Fruit fly (Drosophila melanogaster) whole organism, embryonic: Measurements from ENCODE around the gene Eip63E.
A peak's percentile ranks its signal among the peaks of the same experiment; 100 is the strongest.

ENCODE experiments used
- CG11723 ChIP-seq: fragments of 200-800 bp; sonication (Bioruptor generic); optimal IDR thresholded peaks from 2 replicates; lab custom pipeline; 2017; ENCODE audit warnings: missing biosample characterization, mild to moderate bottlenecking, missing genetic modification characterization
- CG12236 ChIP-seq: fragments of 200-800 bp; sonication (Bioruptor generic); optimal IDR thresholded peaks from 2 replicates; lab custom pipeline; 2016; ENCODE audit warnings: missing biosample characterization, missing genetic modification characterization
- CG15011 ChIP-seq: fragments of 200-800 bp; sonication (Bioruptor generic); optimal IDR thresholded peaks from 3 replicates; lab custom pipeline; 2018; ENCODE audit warnings: missing biosample characterization, mild to moderate bottlenecking, missing genetic modification characterization
- CG15601 ChIP-seq: fragments of 200-800 bp; sonication (Bioruptor generic); optimal IDR thresholded peaks from 3 replicates; lab custom pipeline; 2019; ENCODE audit warnings: missing biosample characterization, mild to moderate bottlenecking, missing genetic modification characterization, moderate library complexity
- CG1832 ChIP-seq: fragments of 200-800 bp; sonication (Bioruptor generic); optimal IDR thresholded peaks from 2 replicates; lab custom pipeline; 2017; ENCODE audit warnings: missing biosample characterization, mild to moderate bottlenecking, missing genetic modification characterization, inconsistent platforms
- CG2199 ChIP-seq: fragments of 200-800 bp; sonication (Bioruptor generic); IDR thresholded peaks from 3 replicates; pipeline ENCODE4 v1.3.6; 2022; ENCODE audit warnings: missing biosample characterization, missing genetic modification characterization
- CG30403 ChIP-seq: fragments of 200-800 bp; sonication (Bioruptor generic); optimal IDR thresholded peaks from 3 replicates; lab custom pipeline; 2016; ENCODE audit warnings: missing biosample characterization, missing genetic modification characterization
- CG4328 ChIP-seq: fragments of 200-800 bp; sonication (Bioruptor generic); optimal IDR thresholded peaks from 3 replicates; lab custom pipeline; 2017; ENCODE audit warnings: missing biosample characterization, missing genetic modification reagents, missing genetic modification characterization
- CG6254 ChIP-seq: fragments of 200-800 bp; sonication (Bioruptor generic); optimal IDR thresholded peaks from 3 replicates; lab custom pipeline; 2017; ENCODE audit warnings: mild to moderate bottlenecking, missing biosample characterization, missing genetic modification reagents, missing genetic modification characterization
- CG7271 ChIP-seq: fragments of 200-800 bp; sonication (Bioruptor generic); optimal IDR thresholded peaks from 2 replicates; lab custom pipeline; 2018; ENCODE audit warnings: missing biosample characterization, mild to moderate bottlenecking, missing genetic modification characterization, moderate library complexity
- CG7372 ChIP-seq: fragments of 200-800 bp; sonication (Bioruptor generic); IDR thresholded peaks from 2 replicates; pipeline ENCODE4 v1.3.6; 2022; ENCODE audit warnings: missing biosample characterization, missing genetic modification characterization
- CG8281 ChIP-seq: fragments of 200-800 bp; sonication (Bioruptor generic); optimal IDR thresholded peaks from 2 replicates; lab custom pipeline; 2018; ENCODE audit warnings: missing biosample characterization, mild to moderate bottlenecking, missing genetic modification characterization, moderate library complexity
- CG8478 ChIP-seq: fragments of >200 bp; optimal IDR thresholded peaks from 2 replicates; lab custom pipeline; 2018
- CG9215 ChIP-seq: fragments of 200-800 bp; sonication (Bioruptor generic); IDR thresholded peaks from 2 replicates; pipeline ENCODE4 v1.3.6; 2022; ENCODE audit warnings: missing biosample characterization, missing genetic modification characterization
- CG9932 ChIP-seq: fragments of 200-800 bp; sonication (Bioruptor generic); IDR thresholded peaks from 2 replicates; pipeline ENCODE4 v1.3.6; 2022; ENCODE audit warnings: missing biosample characterization, missing genetic modification characterization
- Deaf1 ChIP-seq: fragments of 200-800 bp; optimal IDR thresholded peaks from 3 replicates; lab custom pipeline; 2019; ENCODE audit warnings: missing biosample characterization, mild to moderate bottlenecking, missing genetic modification characterization, moderate library complexity
- Dek ChIP-seq: fragments of 200-800 bp; sonication (Bioruptor generic); optimal IDR thresholded peaks from 3 replicates; lab custom pipeline; 2019; ENCODE audit warnings: missing biosample characterization, mild to moderate bottlenecking, missing genetic modification characterization, moderate library complexity
- Dref ChIP-seq: fragments of 200-800 bp; sonication (Bioruptor generic); IDR thresholded peaks from 2 replicates; pipeline ENCODE4 v1.3.6; 2022; ENCODE audit warnings: missing biosample characterization, missing genetic modification characterization
- Ets65A ChIP-seq: fragments of 200-800 bp; sonication (Bioruptor generic); peaks from one replicate; lab custom pipeline; 2016; ENCODE audit warnings: missing biosample characterization, missing genetic modification characterization
- HLH54F ChIP-seq: fragments of 200-800 bp; sonication (Bioruptor generic); optimal IDR thresholded peaks from 3 replicates; lab custom pipeline; 2016; ENCODE audit warnings: missing biosample characterization, missing genetic modification characterization
- Hr78 ChIP-seq, 2 experiments: fragments of 200-800 bp in 1 of 2; fragments of >200 bp in 1 of 2; sonication (Bioruptor generic) in 1 of 2; optimal IDR thresholded peaks; 2 replicates each; lab custom pipeline; 2017 to 2019; ENCODE audit warnings: missing biosample characterization in 2 of 2, missing genetic modification characterization in 2 of 2, mild to moderate bottlenecking in 1 of 2, moderate library complexity in 1 of 2
- MBD-R2 ChIP-seq: fragments of 200-800 bp; sonication (Bioruptor generic); IDR thresholded peaks from 2 replicates; pipeline ENCODE4 v1.3.6; 2022; ENCODE audit warnings: missing biosample characterization, missing genetic modification characterization
- MESR4 ChIP-seq: fragments of 200-800 bp; sonication (Bioruptor generic); optimal IDR thresholded peaks from 2 replicates; lab custom pipeline; 2018; ENCODE audit warnings: missing biosample characterization, mild to moderate bottlenecking, missing genetic modification characterization, moderate library complexity
- Ptx1 ChIP-seq: fragments of 200-800 bp; sonication (Bioruptor generic); IDR thresholded peaks from 2 replicates; pipeline ENCODE4 v1.3.6; 2022; ENCODE audit warnings: missing biosample characterization, missing genetic modification characterization
- Sry-δ ChIP-seq: fragments of 200-800 bp; sonication (Bioruptor generic); optimal IDR thresholded peaks from 2 replicates; lab custom pipeline; 2016; ENCODE audit warnings: missing biosample characterization, missing genetic modification characterization
- YL-1 ChIP-seq: fragments of 200-800 bp; sonication (Bioruptor generic); optimal IDR thresholded peaks from 3 replicates; lab custom pipeline; 2017; ENCODE audit warnings: missing biosample characterization, mild to moderate bottlenecking, missing genetic modification characterization
- ab ChIP-seq: fragments of 200-800 bp; sonication (Bioruptor generic); optimal IDR thresholded peaks from 2 replicates; lab custom pipeline; 2016; ENCODE audit warnings: missing biosample characterization, missing genetic modification characterization
- aop ChIP-seq: fragments of 200-800 bp; sonication (Bioruptor generic); IDR thresholded peaks from 2 replicates; pipeline ENCODE4 v1.3.6; 2022; ENCODE audit warnings: missing biosample characterization, missing genetic modification characterization
- bowl ChIP-seq: fragments of 200-800 bp; sonication (Bioruptor generic); IDR thresholded peaks from 2 replicates; pipeline ENCODE4 v1.3.6; 2022; ENCODE audit warnings: missing biosample characterization, missing genetic modification characterization
- cg ChIP-seq: fragments of 200-800 bp; sonication (Bioruptor generic); optimal IDR thresholded peaks from 3 replicates; lab custom pipeline; 2019; ENCODE audit warnings: missing biosample characterization, mild to moderate bottlenecking, missing genetic modification characterization, moderate library complexity
- chinmo ChIP-seq: fragments of 200-800 bp; sonication (Bioruptor generic); IDR thresholded peaks from 4 replicates; pipeline ENCODE4 v1.3.6; 2022; ENCODE audit warnings: missing biosample characterization, missing genetic modification characterization; ENCODE audit not compliant: partially characterized antibody
- dimm ChIP-seq: fragments of 200-800 bp; sonication (Bioruptor generic); IDR thresholded peaks from 2 replicates; pipeline ENCODE4 v1.3.6; 2022; ENCODE audit warnings: missing biosample characterization, missing genetic modification characterization
- dmrt99B ChIP-seq: fragments of 200-800 bp; sonication (Bioruptor generic); optimal IDR thresholded peaks from 2 replicates; lab custom pipeline; 2018; ENCODE audit warnings: missing biosample characterization, mild to moderate bottlenecking, missing genetic modification characterization, moderate library complexity
- eyg ChIP-seq: fragments of 200-800 bp; sonication (Bioruptor generic); optimal IDR thresholded peaks from 3 replicates; lab custom pipeline; 2016; ENCODE audit warnings: missing biosample characterization, missing genetic modification characterization
- jigr1 ChIP-seq: fragments of 200-800 bp; sonication (Bioruptor generic); IDR thresholded peaks from 3 replicates; pipeline ENCODE4 v1.3.6; 2022; ENCODE audit warnings: missing biosample characterization, missing genetic modification characterization
- knrl ChIP-seq: fragments of 200-800 bp; sonication (Bioruptor generic); IDR thresholded peaks from 3 replicates; pipeline ENCODE4 v1.3.6; 2022; ENCODE audit warnings: missing biosample characterization, missing genetic modification characterization; ENCODE audit not compliant: partially characterized antibody
- nmo ChIP-seq: fragments of 200-800 bp; sonication (Bioruptor generic); optimal IDR thresholded peaks from 2 replicates; lab custom pipeline; 2018; ENCODE audit warnings: missing biosample characterization, mild to moderate bottlenecking, missing genetic modification characterization, moderate library complexity
- oc ChIP-seq: fragments of 200-800 bp; sonication (Bioruptor generic); optimal IDR thresholded peaks from 2 replicates; lab custom pipeline; 2018; ENCODE audit warnings: missing biosample characterization, mild to moderate bottlenecking, missing genetic modification characterization, moderate library complexity
- sens ChIP-seq: fragments of 200-800 bp; sonication (Bioruptor generic); peaks from one replicate; lab custom pipeline; 2016; ENCODE audit warnings: missing biosample characterization, missing genetic modification characterization
- shn ChIP-seq: fragments of 200-800 bp; sonication (Bioruptor generic); optimal IDR thresholded peaks from 3 replicates; lab custom pipeline; 2016; ENCODE audit warnings: missing biosample characterization, missing genetic modification characterization
- sr ChIP-seq: fragments of 200-800 bp; sonication (Bioruptor generic); IDR thresholded peaks from 3 replicates; pipeline ENCODE4 v1.3.6; 2022; ENCODE audit warnings: missing biosample characterization, missing genetic modification characterization
- tll ChIP-seq, 2 experiments: fragments of 200-800 bp in 1 of 2; fragments of >200 bp in 1 of 2; sonication (Bioruptor generic) in 1 of 2; optimal IDR thresholded peaks; 2 replicates each; lab custom pipeline; 2017 to 2019; ENCODE audit warnings: missing biosample characterization in 2 of 2, missing genetic modification characterization in 2 of 2, mild to moderate bottlenecking in 1 of 2, moderate library complexity in 1 of 2
- unc-4 ChIP-seq: fragments of 200-800 bp; sonication (Bioruptor generic); IDR thresholded peaks from 2 replicates; pipeline ENCODE4 v1.3.6; 2022; ENCODE audit warnings: missing biosample characterization, missing genetic modification characterization; ENCODE audit not compliant: partially characterized antibody
- usp ChIP-seq: fragments of >200 bp; optimal IDR thresholded peaks from 2 replicates; lab custom pipeline; 2017; ENCODE audit warnings: missing biosample characterization, missing genetic modification characterization
- vvl ChIP-seq: fragments of 200-800 bp; sonication (Bioruptor generic); IDR thresholded peaks from 2 replicates; pipeline ENCODE4 v1.3.6; 2022; ENCODE audit warnings: missing biosample characterization, missing genetic modification characterization
- zen ChIP-seq: fragments of 200-800 bp; sonication (Bioruptor generic); optimal IDR thresholded peaks from 3 replicates; lab custom pipeline; 2018; ENCODE audit warnings: missing biosample characterization, mild to moderate bottlenecking, missing genetic modification characterization, moderate library complexity

The Eip63E gene

dm6 chr3L:3552313-3552868, 36.8 kb downstream of the Eip63E start (continued):
- TF ChIP-seq Dek (tag; lab: Kevin White, UChicago), result no peak
- TF ChIP-seq CG15601 (tag; lab: Kevin White, UChicago), result no peak
- peak; percentile 0 for TF ChIP-seq sens (GFP tag; lab: Kevin White, UChicago)
- TF ChIP-seq tll (GFP tag; optimal IDR thresholded peaks at IDR 0.05; lab: Kevin White, UChicago), result no peak
- TF ChIP-seq CG7271, result no peak
- TF ChIP-seq MESR4 (GFP tag; lab: Kevin White, UChicago), result no peak
- no peak for TF ChIP-seq CG4328 (GFP tag; lab: Kevin White, UChicago)
- TF ChIP-seq Deaf1 (tag; lab: Kevin White, UChicago), result no peak
- no peak for TF ChIP-seq Sry-δ
- 0 out of 3 replicates have a peak, but pooled peaks have one; percentile 19 for TF ChIP-seq CG2199 (GFP tag; lab: Robert Waterston, UW)
- no peak for TF ChIP-seq dimm
- no peak for TF ChIP-seq jigr1 (GFP tag; lab: Robert Waterston, UW)
- TF ChIP-seq dmrt99B, result peak; percentile 25
- no peak for TF ChIP-seq Dref (GFP tag; lab: Robert Waterston, UW)
- TF ChIP-seq bowl, result no peak
- TF ChIP-seq CG8478 (lab: Kevin White, UChicago), result no peak
- no peak for TF ChIP-seq sr (GFP tag; lab: Robert Waterston, UW)
- no peak for TF ChIP-seq MBD-R2 (GFP tag; lab: Robert Waterston, UW)
- TF ChIP-seq chinmo (GFP tag; lab: Robert Waterston, UW), result no peak
- TF ChIP-seq Ets65A (GFP tag; lab: Kevin White, UChicago), result peak; percentile 26
- no peak for TF ChIP-seq CG11723
- TF ChIP-seq CG1832 (GFP tag; lab: Kevin White, UChicago), result no peak
- TF ChIP-seq aop (GFP tag; lab: Robert Waterston, UW), result no peak
- TF ChIP-seq nmo (GFP tag; lab: Kevin White, UChicago), result no peak
- TF ChIP-seq unc-4 (GFP tag; lab: Robert Waterston, UW), result no peak
- TF ChIP-seq vvl, result peak; percentile 52; the same call in 1 of the 2 replicates
- no peak for TF ChIP-seq cg (GFP tag; lab: Kevin White, UChicago)
- TF ChIP-seq CG6254, result peak; percentile 86
- no peak for TF ChIP-seq knrl (GFP tag; lab: Robert Waterston, UW)
- no peak for TF ChIP-seq ab (GFP tag; lab: Kevin White, UChicago)
- no peak for TF ChIP-seq CG8281 (tag; lab: Kevin White, UChicago)
- no peak for TF ChIP-seq CG7372 (GFP tag; lab: Robert Waterston, UW)
- TF ChIP-seq CG9215, result no peak
- no peak for TF ChIP-seq Ptx1
- TF ChIP-seq CG15011 (GFP tag; lab: Kevin White, UChicago), result no peak
- no peak for TF ChIP-seq YL-1 (GFP tag; lab: Kevin White, UChicago)
- TF ChIP-seq HLH54F (GFP tag; lab: Kevin White, UChicago), result no peak
- TF ChIP-seq CG12236 (GFP tag; lab: Kevin White, UChicago), result no peak
- TF ChIP-seq shn (GFP tag; lab: Kevin White, UChicago), result no peak
- TF ChIP-seq CG9932 (GFP tag; lab: Robert Waterston, UW), result no peak
- no peak for TF ChIP-seq oc
- TF ChIP-seq CG30403 (GFP tag; lab: Kevin White, UChicago), result no peak
- TF ChIP-seq zen (tag; lab: Kevin White, UChicago), result no peak
- peak in 1 of 2 experiments; percentile 22 for TF ChIP-seq Hr78 (GFP tag; optimal IDR thresholded peaks at IDR 0.05; lab: Kevin White, UChicago)
- TF ChIP-seq eyg (GFP tag; lab: Kevin White, UChicago), result no peak
- TF ChIP-seq usp, result no peak
